Worm (Caenorhabditis elegans) whole organism, L4 larva: ENCODE results near the gene srx-66.

ENCODE experiments used
- ZK546.5 ChIP-seq, 2 experiments: sonication (generic microtip); optimal IDR thresholded peaks; 2 replicates each; lab custom pipeline; 2017; ENCODE audit warnings: missing biosample characterization in 2 of 2, missing genetic modification characterization in 2 of 2
- ceh-82 ChIP-seq: sonication (generic microtip); optimal IDR thresholded peaks from 2 replicates; lab custom pipeline; 2017; ENCODE audit warnings: missing biosample characterization, missing genetic modification characterization
- dmd-6 ChIP-seq: fragments of 200-800 bp; sonication (Bioruptor generic); IDR thresholded peaks from 2 replicates; pipeline ENCODE4 v1.3.6; 2022; ENCODE audit warnings: missing genetic modification reagents, missing genetic modification characterization, missing compliant biosample characterization
- dpl-1 ChIP-seq: fragments of 150-350 bp; optimal IDR thresholded peaks from 2 replicates; lab custom pipeline; 2014; ENCODE audit warnings: missing biosample characterization, missing genetic modification reagents, missing genetic modification characterization
- hmg-1.1 ChIP-seq: fragments of 200-800 bp; sonication (Bioruptor generic); IDR thresholded peaks from 2 replicates; pipeline ENCODE4 v1.3.6; 2022; ENCODE audit warnings: missing genetic modification reagents, missing genetic modification characterization, missing compliant biosample characterization
- lsy-2 ChIP-seq, 2 experiments: fragments of 150-350 bp in 1 of 2; sonication (generic microtip) in 1 of 2; optimal IDR thresholded peaks; 2 replicates each; lab custom pipeline; 2014 to 2017; ENCODE audit warnings: missing biosample characterization in 2 of 2, missing genetic modification characterization in 2 of 2
- nhr-10 ChIP-seq: fragments of 150-350 bp; optimal IDR thresholded peaks from 2 replicates; lab custom pipeline; 2014; ENCODE audit warnings: missing biosample characterization, missing genetic modification characterization
- nhr-237 ChIP-seq: sonication (generic microtip); optimal IDR thresholded peaks from 2 replicates; lab custom pipeline; 2017; ENCODE audit warnings: missing biosample characterization, missing genetic modification characterization
- pha-4 ChIP-seq, 2 experiments: fragments of 150-350 bp in 1 of 2; fragments of 200-800 bp in 1 of 2; sonication (Bioruptor generic) in 1 of 2; IDR thresholded peaks in 1 of 2; optimal IDR thresholded peaks in 1 of 2; 2 replicates each; pipeline versions ENCODE4 v1.3.6 to Lab custom; 2014 to 2022; ENCODE audit warnings: missing genetic modification characterization in 2 of 2, missing genetic modification reagents in 2 of 2, missing biosample characterization in 1 of 2, missing compliant biosample characterization in 1 of 2
- snpc-4 ChIP-seq: fragments of 150-350 bp; optimal IDR thresholded peaks from 2 replicates; lab custom pipeline; 2014; ENCODE audit warnings: missing biosample characterization, missing genetic modification characterization
- spr-3 ChIP-seq: fragments of 200-800 bp; sonication (Bioruptor generic); optimal IDR thresholded peaks from 2 replicates; lab custom pipeline; 2018; ENCODE audit warnings: mild to moderate bottlenecking, missing genetic modification characterization, missing compliant biosample characterization

ce11 chrV:3896018-3896417, 23.4 kb upstream of the srx-66 start:
- TF ChIP-seq nhr-237 (tag; lab: Kevin White, UChicago), result no peak
- no peak for TF ChIP-seq hmg-1.1 (GFP tag; lab: Robert Waterston, UW)
- TF ChIP-seq lsy-2 (tag; optimal IDR thresholded peaks at IDR 0.05; lab: Kevin White, UChicago), result no peak
- TF ChIP-seq snpc-4 (tag; lab: Kevin White, UChicago), result no peak
- TF ChIP-seq ZK546.5 (tag; optimal IDR thresholded peaks at IDR 0.05; lab: Kevin White, UChicago), result no peak
- no peak for TF ChIP-seq pha-4 (GFP tag; IDR thresholded peaks at IDR 0.05; lab: Robert Waterston, UW)
- TF ChIP-seq pha-4 (tag; optimal IDR thresholded peaks at IDR 0.05; lab: Kevin White, UChicago), result no peak
- no peak for TF ChIP-seq dpl-1 (GFP tag; lab: Kevin White, UChicago)
- no peak for TF ChIP-seq dmd-6 (GFP tag; lab: Robert Waterston, UW)
- TF ChIP-seq spr-3 (GFP tag; lab: Kevin White, UChicago), result no peak
- no peak for TF ChIP-seq nhr-10 (tag; lab: Kevin White, UChicago)
- no peak for TF ChIP-seq ceh-82 (tag; lab: Kevin White, UChicago)
